Fruit fly (Drosophila melanogaster): ENCODE results near the gene CG17568.

Gene CG17568

DNA sequence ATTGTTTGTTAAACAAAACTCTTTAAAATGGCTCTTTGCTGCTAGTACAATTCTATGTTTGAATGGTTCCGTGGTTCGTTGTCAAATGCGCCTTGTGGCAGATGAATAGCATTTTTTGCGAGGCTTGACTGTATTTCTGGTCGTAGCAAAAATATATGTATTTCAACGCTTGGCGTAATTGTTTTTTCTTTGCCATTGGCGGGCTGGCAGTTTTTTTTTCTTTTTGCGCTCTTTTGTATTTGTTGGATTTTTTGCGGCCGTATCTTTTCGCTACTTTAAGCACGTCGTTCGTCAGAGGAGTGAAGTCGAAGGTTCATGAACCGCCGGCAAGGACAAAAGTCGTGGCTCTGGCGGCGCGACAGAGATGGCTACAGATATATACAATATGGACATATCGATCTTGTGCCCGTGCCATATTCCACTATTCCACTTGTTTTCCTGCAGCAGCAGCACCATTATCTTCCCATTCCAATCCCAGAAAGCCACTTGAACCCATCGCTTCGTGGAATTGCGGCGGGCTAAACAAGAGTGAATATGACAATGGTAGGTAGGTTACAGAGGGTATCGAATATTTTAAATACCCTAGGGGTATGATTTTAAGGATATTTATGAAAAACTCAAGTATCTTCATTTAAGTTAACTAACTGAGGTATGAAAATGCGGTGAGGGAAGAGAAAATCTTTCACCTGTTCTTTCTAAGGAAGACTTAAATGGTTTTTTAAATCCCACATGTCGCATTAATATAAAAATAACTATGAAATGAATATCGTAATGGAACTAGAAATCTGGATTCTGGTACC is 25.4 kb downstream of the CG17568 start:
- TF ChIP-seq CG34367 (tag; optimal IDR thresholded peaks at IDR 0.05) (peak; percentile 89), CG13204 (GFP tag; optimal IDR thresholded peaks at IDR 0.05) (peak; percentile 99), gl (tag; optimal IDR thresholded peaks at IDR 0.05) (peak; percentile 98), CG17806 (tag; optimal IDR thresholded peaks at IDR 0.05) (peak; percentile 75), Ets98B (GFP tag; IDR thresholded peaks at IDR 0.05) (0 out of 2 replicates have a peak, but pooled peaks have one; percentile 22), D1 (tag; optimal IDR thresholded peaks at IDR 0.05) (no peak), CG14655 (GFP tag; optimal IDR thresholded peaks at IDR 0.05) (peak; percentile 65), CG12605 (GFP tag; IDR thresholded peaks at IDR 0.05) (peak; percentile 98), fd96Ca (GFP tag; IDR thresholded peaks at IDR 0.05) (peak; percentile 64; the same call in 2 of the 3 replicates), rn (GFP tag; IDR thresholded peaks at IDR 0.05) (no peak), CG4496 (GFP tag; IDR thresholded peaks at IDR 0.05) (peak; percentile 72), CG8301 (tag; optimal IDR thresholded peaks at IDR 0.05) (peak; percentile 32), Snoo (tag; optimal IDR thresholded peaks at IDR 0.05) (no peak), CG32121 (GFP tag; IDR thresholded peaks at IDR 0.05) (no peak), Pif1A (GFP tag; optimal IDR thresholded peaks at IDR 0.05) (peak; percentile 74), CG8159 (tag; optimal IDR thresholded peaks at IDR 0.05) (peak; percentile 76), CG9948 (tag; optimal IDR thresholded peaks at IDR 0.05) (peak; percentile 66), CG10348 (GFP tag; IDR thresholded peaks at IDR 0.05) (no peak), Pif1B (GFP tag; optimal IDR thresholded peaks at IDR 0.05) (peak; percentile 88), EcR (GFP tag; optimal IDR thresholded peaks at IDR 0.05) (peak; percentile 98), CG15710 (tag; optimal IDR thresholded peaks at IDR 0.05) (peak; percentile 83)

DNA sequence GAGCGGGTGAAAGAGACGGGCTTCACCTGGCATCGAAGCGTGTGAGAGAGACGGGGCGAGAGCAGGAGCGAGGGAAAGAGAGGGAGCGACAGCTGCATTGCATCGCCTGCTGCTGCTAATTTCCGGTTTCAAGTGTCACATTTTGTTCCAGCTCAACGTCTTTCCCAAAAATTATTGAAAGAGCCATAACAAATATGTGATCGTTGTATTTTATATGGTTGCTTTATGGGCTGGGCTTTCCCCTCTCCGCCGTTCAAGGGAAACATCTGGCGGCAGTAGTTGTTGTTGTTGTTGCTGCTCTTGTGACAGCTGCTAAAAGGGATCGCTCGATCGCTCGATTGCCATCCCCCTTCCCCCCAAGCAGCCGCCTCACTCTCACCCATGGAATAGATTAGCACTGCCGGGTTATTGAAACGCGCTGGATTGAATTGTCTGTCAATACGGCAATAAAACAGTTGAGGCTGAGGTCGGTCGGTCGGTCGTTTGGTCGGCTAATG is 26.6 kb downstream of the CG17568 start:
- TF ChIP-seq CG8301 (tag; optimal IDR thresholded peaks at IDR 0.05) (no peak), CG12605 (GFP tag; IDR thresholded peaks at IDR 0.05) (peak; percentile 24; the same call in 1 of the 2 replicates), Pif1B (GFP tag; optimal IDR thresholded peaks at IDR 0.05) (peak; percentile 13), CG34367 (tag; optimal IDR thresholded peaks at IDR 0.05) (no peak), CG10348 (GFP tag; IDR thresholded peaks at IDR 0.05) (no peak), CG14655 (GFP tag; optimal IDR thresholded peaks at IDR 0.05) (no peak), gl (tag; optimal IDR thresholded peaks at IDR 0.05) (peak; percentile 51), EcR (GFP tag; optimal IDR thresholded peaks at IDR 0.05) (peak; percentile 93), CG13204 (GFP tag; optimal IDR thresholded peaks at IDR 0.05) (peak; percentile 95)

- no peak for TF ChIP-seq CG14655 (GFP tag; optimal IDR thresholded peaks at IDR 0.05)
- TF ChIP-seq Pif1A (GFP tag; optimal IDR thresholded peaks at IDR 0.05): no peak
- TF ChIP-seq CG4496 (GFP tag; IDR thresholded peaks at IDR 0.05): no peak
- TF ChIP-seq gl (tag; optimal IDR thresholded peaks at IDR 0.05): no peak
- no peak for TF ChIP-seq CG9948 (tag; optimal IDR thresholded peaks at IDR 0.05)
- TF ChIP-seq CG13204 (GFP tag; optimal IDR thresholded peaks at IDR 0.05): no peak
- no peak for TF ChIP-seq CG34367 (tag; optimal IDR thresholded peaks at IDR 0.05)
- TF ChIP-seq CG32121 (GFP tag; IDR thresholded peaks at IDR 0.05): no peak
- TF ChIP-seq CG15710 (tag; optimal IDR thresholded peaks at IDR 0.05): no peak
- no peak for TF ChIP-seq fd96Ca (GFP tag; IDR thresholded peaks at IDR 0.05)
- no peak for TF ChIP-seq Pif1B (GFP tag; optimal IDR thresholded peaks at IDR 0.05)
Observed at dm6 chr2L:19146645-19147044, 34.9 kb downstream of the CG17568 start.

dm6 chr2L:19146047-19146446 is 35.5 kb downstream of the CG17568 start:
- TF ChIP-seq CG8301 (tag; optimal IDR thresholded peaks at IDR 0.05) (no peak), gl (tag; optimal IDR thresholded peaks at IDR 0.05) (no peak), CG10348 (GFP tag; IDR thresholded peaks at IDR 0.05) (no peak), CG9948 (tag; optimal IDR thresholded peaks at IDR 0.05) (no peak), EcR (GFP tag; optimal IDR thresholded peaks at IDR 0.05) (peak; percentile 76), CG34367 (tag; optimal IDR thresholded peaks at IDR 0.05) (no peak), Pif1B (GFP tag; optimal IDR thresholded peaks at IDR 0.05) (no peak), CG15710 (tag; optimal IDR thresholded peaks at IDR 0.05) (no peak), CG14655 (GFP tag; optimal IDR thresholded peaks at IDR 0.05) (no peak), CG13204 (GFP tag; optimal IDR thresholded peaks at IDR 0.05) (peak; percentile 67), Ets98B (GFP tag; IDR thresholded peaks at IDR 0.05) (no peak), CG12605 (GFP tag; IDR thresholded peaks at IDR 0.05) (no peak)

DNA sequence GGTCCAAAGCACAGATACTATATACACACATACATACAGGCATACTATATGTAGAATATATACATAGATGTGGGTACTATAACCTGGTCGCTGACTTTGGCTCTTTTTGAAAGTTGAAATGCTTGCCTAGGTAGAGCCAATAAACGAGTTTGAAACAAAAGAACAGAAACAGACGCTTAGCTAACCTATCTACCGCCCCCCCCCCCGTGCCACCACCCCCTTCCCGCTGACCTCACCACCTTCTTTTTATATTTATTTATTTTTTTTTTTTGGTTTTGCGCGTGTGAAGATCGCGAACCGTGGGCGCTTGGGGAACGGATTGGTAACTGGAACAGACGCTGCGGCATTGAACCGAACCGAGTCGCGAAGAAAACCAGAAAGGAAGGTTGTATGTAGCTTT is 37.4 kb downstream of the CG17568 start:
- peak; percentile 78 for TF ChIP-seq CG13204 (GFP tag; optimal IDR thresholded peaks at IDR 0.05)
- no peak for TF ChIP-seq Pif1A (GFP tag; optimal IDR thresholded peaks at IDR 0.05)
- TF ChIP-seq Pif1B (GFP tag; optimal IDR thresholded peaks at IDR 0.05): no peak
- TF ChIP-seq CG10348 (GFP tag; IDR thresholded peaks at IDR 0.05): no peak
- TF ChIP-seq CG9948 (tag; optimal IDR thresholded peaks at IDR 0.05): peak; percentile 17
- TF ChIP-seq rn (GFP tag; IDR thresholded peaks at IDR 0.05): no peak
- TF ChIP-seq CG8301 (tag; optimal IDR thresholded peaks at IDR 0.05): no peak
- TF ChIP-seq CG8159 (tag; optimal IDR thresholded peaks at IDR 0.05): peak; percentile 38
- TF ChIP-seq fd96Ca (GFP tag; IDR thresholded peaks at IDR 0.05): peak; percentile 60; the same call in 2 of the 3 replicates
- no peak for TF ChIP-seq CG32121 (GFP tag; IDR thresholded peaks at IDR 0.05)
- TF ChIP-seq Ets98B (GFP tag; IDR thresholded peaks at IDR 0.05): no peak
- TF ChIP-seq EcR (GFP tag; optimal IDR thresholded peaks at IDR 0.05): peak; percentile 80
- TF ChIP-seq CG15710 (tag; optimal IDR thresholded peaks at IDR 0.05): peak; percentile 46
- TF ChIP-seq CG14655 (GFP tag; optimal IDR thresholded peaks at IDR 0.05): peak; percentile 26
- no peak for TF ChIP-seq CG34367 (tag; optimal IDR thresholded peaks at IDR 0.05)
- peak; percentile 59 for TF ChIP-seq gl (tag; optimal IDR thresholded peaks at IDR 0.05)
- TF ChIP-seq Snoo (tag; optimal IDR thresholded peaks at IDR 0.05): no peak
- peak; percentile 0 for TF ChIP-seq CG17806 (tag; optimal IDR thresholded peaks at IDR 0.05)
- TF ChIP-seq D1 (tag; optimal IDR thresholded peaks at IDR 0.05): no peak
- peak; percentile 55; the same call in 2 of the 3 replicates for TF ChIP-seq CG4496 (GFP tag; IDR thresholded peaks at IDR 0.05)
- 0 out of 2 replicates have a peak, but pooled peaks have one; percentile 41 for TF ChIP-seq CG12605 (GFP tag; IDR thresholded peaks at IDR 0.05)
